Fruit fly (Drosophila melanogaster): ENCODE results near the gene CG13102.

The CG13102 gene

DNA sequence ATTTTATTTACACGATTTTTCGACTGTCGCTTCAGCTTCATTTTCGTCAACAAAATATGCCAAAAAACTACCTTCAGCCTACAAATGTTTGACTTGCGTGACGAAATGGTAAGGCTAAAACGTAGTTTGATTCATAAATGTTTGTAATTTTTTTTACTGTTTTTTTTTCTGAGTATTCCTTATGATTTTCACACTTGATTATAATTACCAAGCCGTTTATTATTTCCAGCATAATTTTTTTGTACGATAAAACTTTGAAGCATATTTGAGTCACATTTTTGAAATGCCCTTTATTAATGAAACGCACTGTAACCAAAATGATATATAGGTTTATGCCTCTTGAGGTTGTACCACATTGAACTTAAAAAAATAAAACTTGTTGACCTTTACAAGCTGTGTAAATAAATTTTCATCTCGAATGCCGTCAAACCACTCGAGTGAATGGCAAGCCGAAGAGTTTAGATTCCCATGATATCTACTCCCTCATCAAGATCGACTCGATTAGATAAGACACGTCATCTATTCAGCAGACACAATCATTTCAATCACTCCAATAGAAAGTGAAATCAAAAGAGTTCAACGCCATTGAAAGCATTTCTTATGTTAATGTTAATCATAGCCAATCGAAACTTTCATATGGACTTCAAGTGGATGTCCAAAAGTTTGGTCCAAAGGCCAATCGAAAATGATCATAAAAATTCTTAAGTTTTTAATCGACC, 29.2 kb upstream of the CG13102 start (continued):
- TF ChIP-seq E2f2 (GFP tag; IDR thresholded peaks at IDR 0.05) = peak; percentile 54; the same call in 1 of the 2 replicates
- TF ChIP-seq Dad (GFP tag; optimal IDR thresholded peaks at IDR 0.05) = no peak
- no peak for TF ChIP-seq knrl (GFP tag; IDR thresholded peaks at IDR 0.05; ENCODE audit: partially characterized antibody)
- TF ChIP-seq MESR4 (GFP tag; optimal IDR thresholded peaks at IDR 0.05) = no peak
- TF ChIP-seq ci (GFP tag; IDR thresholded peaks at IDR 0.05) = peak; percentile 62; the same call in 1 of the 3 replicates
- TF ChIP-seq CG15073 (GFP tag; optimal IDR thresholded peaks at IDR 0.05) = no peak
- no peak for TF ChIP-seq Lpt (GFP tag; optimal IDR thresholded peaks at IDR 0.05)
- peak; percentile 78 for TF ChIP-seq CG2678 (tag; optimal IDR thresholded peaks at IDR 0.05)
- TF ChIP-seq caup (GFP tag; optimal IDR thresholded peaks at IDR 0.05; ENCODE audit: severe bottlenecking) = peak; percentile 27
- no peak for TF ChIP-seq CG15479 (GFP tag; optimal IDR thresholded peaks at IDR 0.05)
- TF ChIP-seq CG7928 (GFP tag; optimal IDR thresholded peaks at IDR 0.05) = peak; percentile 4
- 0 out of 2 replicates have a peak, but pooled peaks have one; percentile 4 for TF ChIP-seq ranshi (GFP tag; IDR thresholded peaks at IDR 0.05)
- no peak for TF ChIP-seq HmgD (GFP tag; optimal IDR thresholded peaks at IDR 0.05)
- peak; percentile 13 for TF ChIP-seq CG5180 (GFP tag; optimal IDR thresholded peaks at IDR 0.05)
- TF ChIP-seq CG12744 (GFP tag; optimal IDR thresholded peaks at IDR 0.05) = peak; percentile 23
- TF ChIP-seq CG43689 (GFP tag; IDR thresholded peaks at IDR 0.05) = no peak
- no peak for TF ChIP-seq Kr (GFP tag; optimal IDR thresholded peaks at IDR 0.05)
- peak; percentile 62 for TF ChIP-seq PHDP (tag; optimal IDR thresholded peaks at IDR 0.05)
- no peak for TF ChIP-seq CG17612 (GFP tag; IDR thresholded peaks at IDR 0.05)
- TF ChIP-seq sob (GFP tag; IDR thresholded peaks at IDR 0.05) = peak; percentile 47; the same call in 1 of the 2 replicates
- no peak for TF ChIP-seq exex (tag; optimal IDR thresholded peaks at IDR 0.05)
- peak; percentile 31; the same call in 1 of the 3 replicates for TF ChIP-seq Dbx (GFP tag; IDR thresholded peaks at IDR 0.05)
- TF ChIP-seq MTF-1 (GFP tag; optimal IDR thresholded peaks at IDR 0.05; ENCODE audit: borderline replicate concordance) = no peak
- no peak for TF ChIP-seq Oaz (GFP tag; IDR thresholded peaks at IDR 0.05)
- no peak for TF ChIP-seq crp (GFP tag; optimal IDR thresholded peaks at IDR 0.05)
- TF ChIP-seq hb (GFP tag; IDR thresholded peaks at IDR 0.05; ENCODE audit: partially characterized antibody) = no peak
- TF ChIP-seq CG4282 (GFP tag; optimal IDR thresholded peaks at IDR 0.05) = no peak
- peak; percentile 10 for TF ChIP-seq CG18619 (GFP tag; optimal IDR thresholded peaks at IDR 0.05)
- peak; percentile 51; the same call in 1 of the 2 replicates for TF ChIP-seq CG3847 (GFP tag; IDR thresholded peaks at IDR 0.05)
- peak; percentile 11 for TF ChIP-seq CG7786 (GFP tag; optimal IDR thresholded peaks at IDR 0.05)
- no peak for TF ChIP-seq CG13894 (tag; optimal IDR thresholded peaks at IDR 0.05)
- peak; percentile 51 for TF ChIP-seq Ets65A (GFP tag)
- peak; percentile 42; the same call in 1 of the 3 replicates for TF ChIP-seq CG7357 (GFP tag; IDR thresholded peaks at IDR 0.05)
- peak; percentile 7 for TF ChIP-seq CG15514 (GFP tag; optimal IDR thresholded peaks at IDR 0.05)
- no peak for TF ChIP-seq CG1529 (GFP tag; optimal IDR thresholded peaks at IDR 0.05)
- no peak for TF ChIP-seq nau (GFP tag; optimal IDR thresholded peaks at IDR 0.05)
- no peak for TF ChIP-seq Mes4 (GFP tag; optimal IDR thresholded peaks at IDR 0.05)
- no peak for TF ChIP-seq Ssrp (tag; optimal IDR thresholded peaks at IDR 0.05)
- peak; percentile 19 for TF ChIP-seq kay (GFP tag; optimal IDR thresholded peaks at IDR 0.05)
- TF ChIP-seq H15 (GFP tag; IDR thresholded peaks at IDR 0.05) = no peak; the same call in 2 of the 3 replicates
- TF ChIP-seq unpg (GFP tag; optimal IDR thresholded peaks at IDR 0.05) = peak; percentile 69
- peak in 1 of 2 experiments; percentile 83 for TF ChIP-seq Hr51 (GFP tag; optimal IDR thresholded peaks at IDR 0.05)
- TF ChIP-seq CG7839 (tag; optimal IDR thresholded peaks at IDR 0.05) = peak; percentile 71
- TF ChIP-seq CG11398 (GFP tag; optimal IDR thresholded peaks at IDR 0.05) = no peak
- no peak for TF ChIP-seq slou (GFP tag; optimal IDR thresholded peaks at IDR 0.05)
- TF ChIP-seq CG2120 (GFP tag; optimal IDR thresholded peaks at IDR 0.05) = peak; percentile 49
- peak; percentile 76 for TF ChIP-seq Rfx (GFP tag; IDR thresholded peaks at IDR 0.05)
- TF ChIP-seq fd102C (GFP tag; optimal IDR thresholded peaks at IDR 0.05) = no peak
- TF ChIP-seq twi (tag; optimal IDR thresholded peaks at IDR 0.05) = no peak
